Worm (Caenorhabditis elegans): ENCODE data around the gene srw-138.
"Not testable (repeated sequence)": the region's sequence is repeated elsewhere in the genome, so short reads cannot be mapped to it uniquely, and the experiment has no call there.

srw-138 gene

DNA sequence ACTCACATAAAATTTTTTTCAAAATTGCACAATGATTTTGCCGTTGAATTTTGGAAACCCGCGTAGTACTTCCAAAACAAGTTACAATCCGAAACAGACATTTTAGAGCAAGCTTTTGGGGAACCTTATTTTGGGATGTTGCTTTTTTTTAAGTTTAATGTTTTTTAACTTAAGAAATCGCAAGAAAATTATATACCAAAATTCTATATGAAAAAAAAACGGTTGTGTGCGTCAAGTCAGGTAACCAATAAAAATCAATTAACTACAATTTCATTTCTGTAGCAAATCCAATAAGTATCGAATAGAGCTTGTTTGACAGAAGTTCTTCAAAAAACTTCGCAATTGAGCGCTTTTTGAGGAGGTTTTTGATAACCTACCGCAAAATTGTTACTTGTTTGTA is 20.5 kb upstream of the srw-138 start, which contains the start of gene srw-117:
Gene srw-117 (minus strand): TSS at position 101 of the 400 bp plus-strand sequence.
- TF ChIP-seq T20F7.1 (GFP tag; optimal IDR thresholded peaks at IDR 0.05) (no peak), ceh-62 (tag; optimal IDR thresholded peaks at IDR 0.05) (no peak), daf-8 (GFP tag; IDR thresholded peaks at IDR 0.05) (no peak), unc-62 (GFP tag; optimal IDR thresholded peaks at IDR 0.05 in 1 of 2) (peak in 1 of 2 experiments; percentile 15), unc-62 (tag; optimal IDR thresholded peaks at IDR 0.05) (no peak), ceh-44 (GFP tag; IDR thresholded peaks at IDR 0.05) (no peak), zip-2 (tag; optimal IDR thresholded peaks at IDR 0.05) (no peak), lin-1 (GFP tag; IDR thresholded peaks at IDR 0.05) (no peak)

DNA sequence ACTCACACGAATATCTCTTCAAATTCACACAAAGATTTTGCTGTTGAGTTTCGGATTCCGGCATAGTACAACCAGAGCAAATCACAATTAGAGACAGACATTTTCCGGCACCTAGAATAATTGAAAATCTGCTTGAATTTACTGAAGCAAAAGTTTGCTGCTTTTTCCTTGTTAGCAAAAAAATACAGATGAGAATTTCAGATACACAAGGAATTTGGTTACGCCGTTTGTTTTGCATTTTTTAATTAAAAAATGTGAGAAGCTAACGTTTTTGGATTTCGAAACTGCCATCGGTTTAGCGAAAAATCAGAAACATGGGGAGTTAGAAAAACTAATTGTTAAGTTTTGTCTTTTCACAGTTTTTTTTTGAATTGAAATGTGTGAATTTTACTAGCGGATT is 17.1 kb upstream of the srw-138 start, which contains the start of gene srw-118:
Gene srw-118 (minus strand): TSS at position 101 of the 400 bp plus-strand sequence.
- no peak for TF ChIP-seq mdt-29 (GFP tag; IDR thresholded peaks at IDR 0.05)
- peak; percentile 28 for TF ChIP-seq aha-1 (tag)
- no peak for TF ChIP-seq lin-15B (tag; optimal IDR thresholded peaks at IDR 0.05)

DNA sequence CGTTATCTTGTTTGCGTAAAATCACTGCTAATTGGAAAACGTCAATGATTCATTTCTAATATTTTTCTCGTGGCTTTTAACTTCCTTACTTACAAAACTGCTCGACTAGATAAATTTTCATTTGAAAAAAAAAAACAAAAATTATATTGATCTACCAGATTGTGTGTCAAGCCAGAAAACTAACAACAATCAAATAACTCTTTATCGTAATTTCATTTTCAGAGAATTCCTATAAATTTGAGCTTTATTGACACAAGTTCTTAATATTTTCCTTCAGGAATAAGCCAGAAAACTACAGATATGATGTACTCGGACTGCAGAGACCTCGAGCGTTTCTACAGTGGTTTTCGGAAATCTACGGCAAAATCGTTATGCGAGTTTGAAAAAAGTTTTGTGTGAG is 13.4 kb upstream of the srw-138 start, which contains the start of gene srw-124:
Gene srw-124 (plus strand): TSS at position 301 of the 400 bp plus-strand sequence.
- TF ChIP-seq ceh-32 (tag; optimal IDR thresholded peaks at IDR 0.05; ENCODE audit: poor library complexity) (no peak), snpc-4 (tag; optimal IDR thresholded peaks at IDR 0.05) (no peak), duxl-1 (tag; optimal IDR thresholded peaks at IDR 0.05; ENCODE audit: poor library complexity) (no peak), aha-1 (tag) (no peak), ztf-7 (tag; optimal IDR thresholded peaks at IDR 0.05) (no peak), attf-4 (tag; optimal IDR thresholded peaks at IDR 0.05) (no peak), Y48G9A.11 (GFP tag; IDR thresholded peaks at IDR 0.05) (no peak), madf-5 (GFP tag; IDR thresholded peaks at IDR 0.05) (no peak), F10B5.3 (tag; optimal IDR thresholded peaks at IDR 0.05) (no peak), zfp-3 (GFP tag; conservative IDR thresholded peaks at IDR 0.05) (no peak), jun-1 (tag; optimal IDR thresholded peaks at IDR 0.05) (no peak), mdt-29 (GFP tag; IDR thresholded peaks at IDR 0.05) (no peak)

DNA sequence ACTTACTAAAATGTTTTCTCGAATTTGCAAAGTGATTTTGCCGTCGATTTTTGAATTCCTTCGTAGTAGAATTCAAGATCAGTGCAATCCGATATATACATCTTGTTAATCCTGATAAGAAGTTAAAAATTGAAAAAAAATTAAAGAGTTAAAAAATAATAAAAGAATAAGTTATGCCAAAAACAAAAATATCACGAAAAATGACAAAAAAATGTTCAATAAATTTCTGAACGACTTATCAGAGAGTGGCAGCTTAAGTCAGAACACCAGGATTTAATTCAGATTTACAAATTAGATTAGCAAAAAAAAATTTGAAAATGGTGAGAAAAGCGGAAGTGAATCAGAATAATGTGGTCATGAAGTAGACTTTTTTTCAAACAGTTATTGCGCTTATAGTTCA is 12.4 kb upstream of the srw-138 start, which contains the start of gene srw-123:
Gene srw-123 (minus strand): TSS at position 101 of the 400 bp plus-strand sequence.
- not testable (repeated sequence) for TF ChIP-seq ctbp-1 (GFP tag; IDR thresholded peaks at IDR 0.05); arid-1 (GFP tag; conservative IDR thresholded peaks at IDR 0.05); T20F7.1 (GFP tag; optimal IDR thresholded peaks at IDR 0.05)

DNA sequence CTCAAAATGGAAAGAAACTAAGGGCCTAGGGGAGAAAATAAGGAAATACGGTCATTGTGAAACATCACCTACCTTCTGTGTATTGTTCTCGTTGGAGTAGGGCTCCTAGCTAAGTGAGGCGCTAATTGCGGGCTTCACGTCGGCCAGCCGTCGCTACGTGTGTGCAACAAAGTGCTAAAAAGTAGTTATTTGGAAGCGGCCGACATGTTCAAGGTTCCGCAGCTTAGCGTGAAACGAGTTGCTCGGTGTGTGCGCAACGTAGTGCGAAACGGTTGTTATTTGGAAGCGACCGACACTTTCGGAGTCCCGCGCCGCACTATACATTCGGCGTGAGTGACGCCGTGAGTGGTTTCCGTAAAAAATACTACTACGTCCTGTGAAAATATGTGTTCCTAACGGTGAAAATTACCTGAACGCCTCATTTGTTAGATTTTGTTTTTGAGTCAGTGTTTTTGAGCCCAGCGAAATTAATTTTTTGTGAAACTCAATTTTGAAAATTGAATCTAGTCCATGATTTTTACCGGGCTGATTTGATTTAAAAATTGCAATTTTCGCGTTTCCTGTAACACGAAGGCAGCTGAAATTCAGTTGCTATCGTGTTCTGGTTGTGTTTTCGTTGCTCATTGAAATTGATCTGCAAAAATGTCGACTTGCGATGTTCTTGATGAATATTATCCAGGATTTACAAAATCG is 8.6 kb upstream of the srw-138 start, which contains the start of gene srw-129:
Gene srw-129 (plus strand): TSS at position 643 of the 693 bp plus-strand sequence.
- TF ChIP-seq aha-1 (tag) (peak; percentile 91), saeg-2 (GFP tag; IDR thresholded peaks at IDR 0.05) (no peak), snpc-1.2 (GFP tag; IDR thresholded peaks at IDR 0.05) (0 out of 2 replicates have a peak, but pooled peaks have one; percentile 19), Y48G9A.11 (GFP tag; IDR thresholded peaks at IDR 0.05) (0 out of 2 replicates have a peak, but pooled peaks have one; percentile 54)

DNA sequence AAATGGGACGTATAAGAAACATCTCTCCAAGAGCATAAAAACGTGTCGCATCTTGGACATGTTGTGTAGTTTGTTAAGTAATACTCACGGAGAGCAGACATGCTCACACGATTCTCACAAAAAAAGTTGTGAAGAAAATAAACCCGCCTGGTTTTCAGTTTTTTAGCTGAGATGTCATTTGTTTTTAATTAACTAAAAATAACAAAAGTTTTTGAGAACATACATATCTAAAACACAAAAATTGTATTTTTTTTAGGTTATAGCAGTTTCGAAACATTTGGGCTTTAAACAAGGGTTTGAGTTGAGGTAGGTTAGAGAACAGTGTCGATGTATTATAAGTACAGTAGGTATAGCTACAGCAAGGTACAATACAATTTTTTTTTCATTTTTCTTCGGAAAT is 1.9 kb upstream of the srw-138 start, which contains the start of gene srh-88:
Gene srh-88 (minus strand): TSS at position 101 of the 400 bp plus-strand sequence.
- TF ChIP-seq spr-1 (tag; optimal IDR thresholded peaks at IDR 0.05): no peak

DNA sequence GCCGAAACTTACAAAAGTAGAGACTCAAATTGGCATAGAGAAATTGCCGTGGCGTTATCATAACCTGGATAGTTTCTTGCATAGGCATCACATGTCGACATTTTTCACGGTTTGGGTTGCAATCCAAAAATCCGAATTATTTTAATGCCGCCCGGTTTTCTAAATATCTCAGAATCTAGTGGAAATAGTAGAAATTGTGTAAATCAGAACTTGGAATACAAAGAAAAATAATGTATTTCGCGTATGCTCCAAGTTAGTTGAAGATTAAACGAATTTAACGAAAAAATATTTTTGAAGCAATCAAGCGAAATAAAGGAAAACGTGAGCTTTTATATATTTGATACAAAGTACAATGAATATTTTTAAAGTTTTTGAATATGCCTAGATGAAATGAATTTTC is 2.0 kb downstream of the srw-138 start, which contains the start of gene srw-144:
Gene srw-144 (minus strand): TSS at position 101 of the 400 bp plus-strand sequence.
- TF ChIP-seq dmd-6 (GFP tag; IDR thresholded peaks at IDR 0.05) (no peak), ZK337.2 (GFP tag; IDR thresholded peaks at IDR 0.05) (no peak), lin-39 (tag; optimal IDR thresholded peaks at IDR 0.05) (no peak), spr-3 (GFP tag; optimal IDR thresholded peaks at IDR 0.05) (no peak), snpc-1.2 (GFP tag; IDR thresholded peaks at IDR 0.05) (no peak), daf-12 (tag; optimal IDR thresholded peaks at IDR 0.05) (no peak), ceh-32 (tag; optimal IDR thresholded peaks at IDR 0.05; ENCODE audit: poor library complexity) (no peak), nhr-6 (tag; optimal IDR thresholded peaks at IDR 0.05) (no peak), pha-4 (GFP tag; IDR thresholded peaks at IDR 0.05) (no peak), pha-4 (tag; optimal IDR thresholded peaks at IDR 0.05) (no peak), unc-130 (GFP tag; optimal IDR thresholded peaks at IDR 0.05) (no peak), hlh-11 (tag; optimal IDR thresholded peaks at IDR 0.05) (no peak), arid-1 (GFP tag; conservative IDR thresholded peaks at IDR 0.05) (no peak), ztf-11 (tag; optimal IDR thresholded peaks at IDR 0.05) (no peak), snpc-4 (tag; optimal IDR thresholded peaks at IDR 0.05) (no peak), ceh-20 (GFP tag; IDR thresholded peaks at IDR 0.05) (no peak), daf-8 (GFP tag; IDR thresholded peaks at IDR 0.05) (no peak), set-16 (GFP tag; IDR thresholded peaks at IDR 0.05) (no peak)

Measured in whole organism, L4 larva.